Worm (Caenorhabditis elegans) whole organism, L4 larva: ENCODE measurements around the gene arp-6.
A peak's percentile ranks its signal among the peaks of the same experiment; 100 is the strongest.

Experiments
- T20F7.1 ChIP-seq: fragments of 200-800 bp; sonication (Bioruptor generic); optimal IDR thresholded peaks from 2 replicates; lab custom pipeline; 2018; ENCODE audit warnings: mild to moderate bottlenecking, missing genetic modification characterization, missing compliant biosample characterization
- ama-1 ChIP-seq: fragments of 150-350 bp; optimal IDR thresholded peaks from 2 replicates; lab custom pipeline; 2014; ENCODE audit warnings: inconsistent platforms, mixed read lengths
- daf-8 ChIP-seq: fragments of 200-800 bp; sonication (Bioruptor generic); IDR thresholded peaks from 2 replicates; pipeline ENCODE4 v1.3.6; 2022; ENCODE audit warnings: missing genetic modification characterization, missing compliant biosample characterization
- dpl-1 ChIP-seq: fragments of 150-350 bp; optimal IDR thresholded peaks from 2 replicates; lab custom pipeline; 2014; ENCODE audit warnings: missing biosample characterization, missing genetic modification reagents, missing genetic modification characterization
- dve-1 ChIP-seq: sonication (generic microtip); optimal IDR thresholded peaks from 2 replicates; lab custom pipeline; 2017; ENCODE audit warnings: antibody characterized with exemption, mild to moderate bottlenecking, missing genetic modification characterization, missing compliant biosample characterization; ENCODE audit not compliant: insufficient read depth
- lin-13 ChIP-seq: fragments of 150-350 bp; optimal IDR thresholded peaks from 2 replicates; lab custom pipeline; 2014; ENCODE audit warnings: missing biosample characterization, missing genetic modification reagents, missing genetic modification characterization
- lin-38 ChIP-seq: fragments of 200-800 bp; sonication (Bioruptor generic); IDR thresholded peaks from 2 replicates; pipeline ENCODE4 v1.3.6; 2022; ENCODE audit warnings: missing genetic modification reagents, missing genetic modification characterization, missing compliant biosample characterization
- lin-39 ChIP-seq: fragments of 150-350 bp; optimal IDR thresholded peaks from 2 replicates; lab custom pipeline; 2014; ENCODE audit warnings: missing biosample characterization, missing genetic modification reagents, missing genetic modification characterization
- lsy-2 ChIP-seq, 2 experiments: fragments of 150-350 bp in 1 of 2; sonication (generic microtip) in 1 of 2; optimal IDR thresholded peaks; 2 replicates each; lab custom pipeline; 2014 to 2017; ENCODE audit warnings: missing biosample characterization in 2 of 2, missing genetic modification characterization in 2 of 2
- madf-5 ChIP-seq, 2 experiments: fragments of 200-800 bp; sonication (Bioruptor generic); IDR thresholded peaks; 2 replicates each; pipeline ENCODE4 v1.3.6; 2022; ENCODE audit warnings: missing compliant biosample characterization in 2 of 2, missing genetic modification characterization in 2 of 2
- nhr-111 ChIP-seq: fragments of 200-800 bp; sonication (Bioruptor generic); optimal IDR thresholded peaks from 2 replicates; lab custom pipeline; 2018; ENCODE audit warnings: mild to moderate bottlenecking, missing genetic modification characterization, missing compliant biosample characterization
- nhr-41 ChIP-seq: fragments of 200-800 bp; sonication (Bioruptor generic); IDR thresholded peaks from 2 replicates; pipeline ENCODE4 v1.3.6; 2022; ENCODE audit warnings: missing genetic modification reagents, missing genetic modification characterization, missing compliant biosample characterization
- tag-97 ChIP-seq: fragments of 200-800 bp; sonication (Bioruptor generic); IDR thresholded peaks from 2 replicates; pipeline ENCODE4 v1.3.6; 2022; ENCODE audit warnings: missing genetic modification characterization, missing compliant biosample characterization

DNA sequence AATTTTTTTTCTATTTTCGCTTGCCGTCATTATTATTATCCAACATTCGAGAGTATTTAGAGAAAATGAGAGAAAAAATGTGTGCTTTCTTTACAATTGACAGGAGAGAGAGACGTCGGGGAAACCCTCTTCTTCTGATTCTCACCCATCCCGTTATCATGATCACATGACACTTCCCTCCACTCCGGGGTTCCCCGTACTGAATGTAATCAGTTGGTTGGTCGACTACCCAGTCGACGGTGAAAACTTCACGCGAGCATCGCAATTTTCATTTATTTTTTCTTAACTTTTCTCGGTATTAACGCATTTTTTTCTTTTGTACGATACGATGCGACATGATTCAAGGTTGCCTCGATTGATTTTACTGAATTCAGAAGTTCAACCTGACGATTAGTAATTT lies 21.0 kb downstream of the arp-6 start:
- TF ChIP-seq nhr-111 (GFP tag; lab: Kevin White, UChicago) (no peak), lsy-2 (tag; optimal IDR thresholded peaks at IDR 0.05; lab: Kevin White, UChicago) (peak; percentile 22 to 41), ama-1 (lab: Kevin White, UChicago) (peak; percentile 57), lin-13 (GFP tag; lab: Kevin White, UChicago) (no peak), dve-1 (tag; lab: Kevin White, UChicago) (peak; percentile 69), madf-5 (GFP tag; IDR thresholded peaks at IDR 0.05; lab: Robert Waterston, UW) (no peak), dpl-1 (GFP tag; lab: Kevin White, UChicago) (no peak), lin-39 (no peak), tag-97 (GFP tag; lab: Robert Waterston, UW) (no peak), daf-8 (GFP tag; lab: Robert Waterston, UW) (no peak), lin-38 (peak; percentile 45), nhr-41 (GFP tag; lab: Robert Waterston, UW) (no peak), T20F7.1 (no peak)
